Fruit fly (Drosophila melanogaster): ENCODE measurements around the gene Boh2.

Gene Boh2

dm6 chr2L:11192691-11193090, 13.9 kb downstream of the Boh2 start (continued):
- TF ChIP-seq gcm (GFP tag; optimal IDR thresholded peaks at IDR 0.05) (peak; percentile 54), E2f2 (GFP tag; IDR thresholded peaks at IDR 0.05) (0 out of 2 replicates have a peak, but pooled peaks have one; percentile 28), Meics (GFP tag; optimal IDR thresholded peaks at IDR 0.05) (no peak), stc (GFP tag; IDR thresholded peaks at IDR 0.05) (peak; percentile 50; the same call in 1 of the 2 replicates), Adf1 (GFP tag; IDR thresholded peaks at IDR 0.05) (no peak), CG10462 (GFP tag; optimal IDR thresholded peaks at IDR 0.05) (peak; percentile 37), CG7987 (GFP tag; optimal IDR thresholded peaks at IDR 0.05) (no peak), aop (GFP tag; IDR thresholded peaks at IDR 0.05) (no peak), CG7372 (GFP tag; IDR thresholded peaks at IDR 0.05) (no peak), ranshi (GFP tag; IDR thresholded peaks at IDR 0.05) (peak; percentile 61), CG10959 (GFP tag; IDR thresholded peaks at IDR 0.05) (peak; percentile 51), nau (GFP tag; optimal IDR thresholded peaks at IDR 0.05) (peak; percentile 25), so (GFP tag; IDR thresholded peaks at IDR 0.05) (no peak), CG9876 (GFP tag; optimal IDR thresholded peaks at IDR 0.05) (peak; percentile 2), Elba2 (GFP tag; optimal IDR thresholded peaks at IDR 0.05) (no peak), Neu2 (GFP tag; optimal IDR thresholded peaks at IDR 0.05; ENCODE audit: borderline replicate concordance) (no peak), CG10267 (tag; optimal IDR thresholded peaks at IDR 0.05) (peak; percentile 36), sqz (GFP tag; optimal IDR thresholded peaks at IDR 0.05) (no peak), Atf3 (GFP tag; optimal IDR thresholded peaks at IDR 0.05) (peak; percentile 60), jing (GFP tag; optimal IDR thresholded peaks at IDR 0.05) (peak; percentile 70), CG8478 (optimal IDR thresholded peaks at IDR 0.05) (no peak), BtbVII (GFP tag; optimal IDR thresholded peaks at IDR 0.05) (no peak), chinmo (GFP tag; IDR thresholded peaks at IDR 0.05; ENCODE audit: partially characterized antibody) (no peak), Hr3 (GFP tag; optimal IDR thresholded peaks at IDR 0.05) (peak; percentile 52), Aef1 (GFP tag; IDR thresholded peaks at IDR 0.05) (0 out of 3 replicates have a peak, but pooled peaks have one; percentile 19), Opbp (GFP tag; IDR thresholded peaks at IDR 0.05; ENCODE audit: partially characterized antibody) (no peak), CG9609 (GFP tag; optimal IDR thresholded peaks at IDR 0.05) (peak; percentile 29), CG9215 (GFP tag; IDR thresholded peaks at IDR 0.05) (no peak), tx (GFP tag; optimal IDR thresholded peaks at IDR 0.05) (peak; percentile 46), D19B (GFP tag; optimal IDR thresholded peaks at IDR 0.05) (no peak), CG6854 (GFP tag; optimal IDR thresholded peaks at IDR 0.05) (no peak), otp (GFP tag; IDR thresholded peaks at IDR 0.05) (peak; percentile 53; the same call in 1 of the 3 replicates), CG42726 (GFP tag; IDR thresholded peaks at IDR 0.05; ENCODE audit: partially characterized antibody) (no peak), CG2712 (tag; optimal IDR thresholded peaks at IDR 0.05) (peak; percentile 74), onecut (GFP tag; IDR thresholded peaks at IDR 0.05) (peak; percentile 63; the same call in 1 of the 2 replicates), CG7928 (GFP tag; optimal IDR thresholded peaks at IDR 0.05) (no peak), HHEX (GFP tag; optimal IDR thresholded peaks at IDR 0.05) (peak; percentile 6), ham (GFP tag; IDR thresholded peaks at IDR 0.05) (no peak), Six4 (GFP tag; optimal IDR thresholded peaks at IDR 0.05) (peak; percentile 32), CG17359 (tag; optimal IDR thresholded peaks at IDR 0.05) (peak; percentile 58), dmrt99B (tag; optimal IDR thresholded peaks at IDR 0.05) (peak; percentile 70), zf30C (GFP tag; optimal IDR thresholded peaks at IDR 0.05) (peak; percentile 19), Max (GFP tag; optimal IDR thresholded peaks at IDR 0.05) (no peak), CG30403 (GFP tag; optimal IDR thresholded peaks at IDR 0.05) (peak; percentile 66), Poxn (GFP tag; IDR thresholded peaks at IDR 0.05) (no peak), row (GFP tag; IDR thresholded peaks at IDR 0.05) (peak; percentile 59), Mes4 (GFP tag; optimal IDR thresholded peaks at IDR 0.05) (peak; percentile 34), vfl (GFP tag; optimal IDR thresholded peaks at IDR 0.05) (no peak), Oli (tag; optimal IDR thresholded peaks at IDR 0.05) (peak; percentile 75), nom (GFP tag; optimal IDR thresholded peaks at IDR 0.05) (no peak), pros (GFP tag; optimal IDR thresholded peaks at IDR 0.05) (peak; percentile 55)

Data from whole organism, embryonic.